Worm (Caenorhabditis elegans) whole organism, early embryonic: ENCODE results near the gene ugt-30.

Experiments used
- B0310.2 ChIP-seq: sonication (generic microtip); optimal IDR thresholded peaks from 2 replicates; lab custom pipeline; 2016; ENCODE audit warnings: mild to moderate bottlenecking, missing genetic modification characterization, missing compliant biosample characterization
- aly-1 ChIP-seq: sonication (generic microtip); optimal IDR thresholded peaks from 2 replicates; lab custom pipeline; 2016; ENCODE audit warnings: missing genetic modification characterization, missing compliant biosample characterization
- ama-1 ChIP-seq: fragments of 150-350 bp; optimal IDR thresholded peaks from 2 replicates; lab custom pipeline; 2014
- ets-7 ChIP-seq: sonication (generic microtip); optimal IDR thresholded peaks from 2 replicates; lab custom pipeline; 2016; ENCODE audit warnings: missing genotype, missing genetic modification characterization, missing compliant biosample characterization
- flt-1 ChIP-seq: fragments of 200-800 bp; sonication (Bioruptor generic); IDR thresholded peaks from 2 replicates; pipeline ENCODE4 v1.3.6; 2022; ENCODE audit warnings: missing genetic modification characterization, missing compliant biosample characterization
- hmbx-1 ChIP-seq: sonication (generic microtip); optimal IDR thresholded peaks from 2 replicates; lab custom pipeline; 2016; ENCODE audit warnings: mild to moderate bottlenecking, missing genetic modification characterization, missing compliant biosample characterization
- hmg-4 ChIP-seq: fragments of 200-800 bp; sonication (Bioruptor generic); optimal IDR thresholded peaks from 2 replicates; lab custom pipeline; 2018; ENCODE audit warnings: mild to moderate bottlenecking, missing genetic modification characterization, missing compliant biosample characterization
- hnd-1 ChIP-seq: sonication (generic microtip); optimal IDR thresholded peaks from 2 replicates; lab custom pipeline; 2016; ENCODE audit warnings: missing genetic modification characterization, missing compliant biosample characterization
- pes-1 ChIP-seq: fragments of 200-800 bp; sonication (Bioruptor generic); IDR thresholded peaks from 2 replicates; pipeline ENCODE4 v1.3.6; 2022; ENCODE audit warnings: missing genetic modification reagents, missing genetic modification characterization, missing compliant biosample characterization
- scrt-1 ChIP-seq: fragments of 200-800 bp; sonication (Bioruptor generic); IDR thresholded peaks from 2 replicates; pipeline ENCODE4 v1.3.6; 2022; ENCODE audit warnings: missing genetic modification characterization, missing compliant biosample characterization
- sea-1 ChIP-seq: fragments of 200-800 bp; sonication (Bioruptor generic); conservative IDR thresholded peaks from 2 replicates; pipeline ENCODE4 v1.3.6; 2022; ENCODE audit warnings: missing genetic modification characterization, missing compliant biosample characterization
- tbx-37 ChIP-seq: fragments of 200-800 bp; sonication (Bioruptor generic); conservative IDR thresholded peaks from 2 replicates; pipeline ENCODE4 v1.3.6; 2022; ENCODE audit warnings: missing genetic modification reagents, missing genetic modification characterization, missing compliant biosample characterization
- tra-4 ChIP-seq: sonication (generic microtip); optimal IDR thresholded peaks from 2 replicates; lab custom pipeline; 2017; ENCODE audit warnings: missing genetic modification characterization, missing compliant biosample characterization

- TF ChIP-seq hmbx-1 (tag; lab: Kevin White, UChicago) (no peak), scrt-1 (no peak), flt-1 (no peak), tbx-37 (GFP tag; lab: Robert Waterston, UW) (no peak), ama-1 (lab: Kevin White, UChicago) (no peak), sea-1 (no peak), hmg-4 (GFP tag; lab: Kevin White, UChicago) (no peak), tra-4 (tag; lab: Kevin White, UChicago) (no peak), ets-7 (tag; lab: Kevin White, UChicago) (no peak), hnd-1 (tag; lab: Kevin White, UChicago) (no peak), pes-1 (GFP tag; lab: Robert Waterston, UW) (no peak), B0310.2 (tag; lab: Kevin White, UChicago) (no peak), aly-1 (tag; lab: Kevin White, UChicago) (no peak)
Measured at ce11 chrV:15143798-15144197, 18.7 kb upstream of the ugt-30 start, which contains the start of gene K08F9.4.
